Fruit fly (Drosophila melanogaster): ENCODE results near the gene out.

Gene out

dm6 chrX:19307810-19308456 lies 14.0 kb downstream of the out start, which contains the start of gene CG8051 (continued):
- no peak for TF ChIP-seq vvl (GFP tag; IDR thresholded peaks at IDR 0.05)
- peak; percentile 44 for TF ChIP-seq CG6254 (GFP tag; optimal IDR thresholded peaks at IDR 0.05)
- no peak for TF ChIP-seq Gsc (GFP tag; IDR thresholded peaks at IDR 0.05)
- TF ChIP-seq CG18476 (GFP tag; optimal IDR thresholded peaks at IDR 0.05), result peak; percentile 5
- TF ChIP-seq CG2712 (tag; optimal IDR thresholded peaks at IDR 0.05), result peak; percentile 5
- TF ChIP-seq repo (GFP tag; optimal IDR thresholded peaks at IDR 0.05), result peak; percentile 11
- peak; percentile 33 for TF ChIP-seq CG6813 (GFP tag; optimal IDR thresholded peaks at IDR 0.05)
- TF ChIP-seq Ets65A (GFP tag), result no peak
- TF ChIP-seq Adf1 (GFP tag; IDR thresholded peaks at IDR 0.05), result peak; percentile 32; the same call in 1 of the 2 replicates
- TF ChIP-seq schlank (tag; optimal IDR thresholded peaks at IDR 0.05), result no peak
- TF ChIP-seq ab (GFP tag; optimal IDR thresholded peaks at IDR 0.05), result no peak
- TF ChIP-seq CG11247 (GFP tag; IDR thresholded peaks at IDR 0.05), result 0 out of 2 replicates have a peak, but pooled peaks have one; percentile 28
- TF ChIP-seq CG4360 (GFP tag; IDR thresholded peaks at IDR 0.05), result peak; percentile 71; the same call in 1 of the 2 replicates
- peak; percentile 7 for TF ChIP-seq CG33557 (GFP tag; optimal IDR thresholded peaks at IDR 0.05)
- no peak for TF ChIP-seq pita (GFP tag; optimal IDR thresholded peaks at IDR 0.05)
- 0 out of 4 replicates have a peak, but pooled peaks have one; percentile 54 for TF ChIP-seq chinmo (GFP tag; IDR thresholded peaks at IDR 0.05; ENCODE audit: partially characterized antibody)
- TF ChIP-seq Doc2 (GFP tag; IDR thresholded peaks at IDR 0.05), result no peak
- TF ChIP-seq ranshi (GFP tag; IDR thresholded peaks at IDR 0.05), result no peak
- TF ChIP-seq Myb (GFP tag; optimal IDR thresholded peaks at IDR 0.05), result peak; percentile 11
- TF ChIP-seq CTCF (GFP tag; optimal IDR thresholded peaks at IDR 0.05), result peak; percentile 24
- peak; percentile 33 for TF ChIP-seq NC2β (GFP tag; optimal IDR thresholded peaks at IDR 0.05)
- TF ChIP-seq psq (GFP tag; optimal IDR thresholded peaks at IDR 0.05), result peak; percentile 33
- TF ChIP-seq Blimp-1 (GFP tag; optimal IDR thresholded peaks at IDR 0.05), result peak; percentile 5
- no peak for TF ChIP-seq Ada2b (GFP tag; IDR thresholded peaks at IDR 0.05)
- TF ChIP-seq Side (GFP tag; optimal IDR thresholded peaks at IDR 0.05), result peak; percentile 13
- 0 out of 2 replicates have a peak, but pooled peaks have one; percentile 13 for TF ChIP-seq Ptx1 (GFP tag; IDR thresholded peaks at IDR 0.05)
- no peak for TF ChIP-seq CG10462 (GFP tag; optimal IDR thresholded peaks at IDR 0.05)
- peak; percentile 47 for TF ChIP-seq CG13296 (GFP tag; optimal IDR thresholded peaks at IDR 0.05)
- no peak for TF ChIP-seq CG12071 (GFP tag; optimal IDR thresholded peaks at IDR 0.05)
- peak in 1 of 2 experiments; percentile 16 for TF ChIP-seq eve (GFP tag; optimal IDR thresholded peaks at IDR 0.05)
- TF ChIP-seq disco-r (GFP tag; optimal IDR thresholded peaks at IDR 0.05), result no peak
- TF ChIP-seq Oaz (GFP tag; IDR thresholded peaks at IDR 0.05), result no peak
- TF ChIP-seq twi (tag; optimal IDR thresholded peaks at IDR 0.05), result peak; percentile 23
- no peak for TF ChIP-seq CG11085 (GFP tag; IDR thresholded peaks at IDR 0.05)
- no peak for TF ChIP-seq CoRest (tag; optimal IDR thresholded peaks at IDR 0.05)
- 0 out of 2 replicates have a peak, but pooled peaks have one; percentile 19 for TF ChIP-seq sim (GFP tag; IDR thresholded peaks at IDR 0.05)
- TF ChIP-seq Mes4 (GFP tag; optimal IDR thresholded peaks at IDR 0.05), result peak; percentile 16
- no peak for TF ChIP-seq bigmax (GFP tag; optimal IDR thresholded peaks at IDR 0.05)
- TF ChIP-seq Dll (GFP tag; IDR thresholded peaks at IDR 0.05; ENCODE audit: partially characterized antibody), result no peak
- TF ChIP-seq YL-1 (GFP tag; optimal IDR thresholded peaks at IDR 0.05), result peak; percentile 9
- TF ChIP-seq sima (GFP tag; optimal IDR thresholded peaks at IDR 0.05), result no peak
- TF ChIP-seq odd (GFP tag; optimal IDR thresholded peaks at IDR 0.05), result peak; percentile 18
- peak; percentile 6 for TF ChIP-seq CG8089 (GFP tag; optimal IDR thresholded peaks at IDR 0.05)
- no peak for TF ChIP-seq en (GFP tag; optimal IDR thresholded peaks at IDR 0.05)
- TF ChIP-seq CG1603 (tag; optimal IDR thresholded peaks at IDR 0.05), result peak; percentile 3
- peak; percentile 84 for TF ChIP-seq mirr (GFP tag; optimal IDR thresholded peaks at IDR 0.05)
- peak; percentile 62; the same call in 1 of the 2 replicates for TF ChIP-seq CG32772 (GFP tag; IDR thresholded peaks at IDR 0.05)
- TF ChIP-seq NC2α (GFP tag; optimal IDR thresholded peaks at IDR 0.05), result peak; percentile 52
- peak; percentile 0 for TF ChIP-seq dmrt99B (tag; optimal IDR thresholded peaks at IDR 0.05)
- TF ChIP-seq CG1233 (GFP tag; optimal IDR thresholded peaks at IDR 0.05), result peak; percentile 11
- TF ChIP-seq sug (tag; optimal IDR thresholded peaks at IDR 0.05), result peak; percentile 80

Measured in whole organism, embryonic.